Fruit fly (Drosophila melanogaster): ENCODE measurements around the gene Syx7.

Syx7 gene

DNA sequence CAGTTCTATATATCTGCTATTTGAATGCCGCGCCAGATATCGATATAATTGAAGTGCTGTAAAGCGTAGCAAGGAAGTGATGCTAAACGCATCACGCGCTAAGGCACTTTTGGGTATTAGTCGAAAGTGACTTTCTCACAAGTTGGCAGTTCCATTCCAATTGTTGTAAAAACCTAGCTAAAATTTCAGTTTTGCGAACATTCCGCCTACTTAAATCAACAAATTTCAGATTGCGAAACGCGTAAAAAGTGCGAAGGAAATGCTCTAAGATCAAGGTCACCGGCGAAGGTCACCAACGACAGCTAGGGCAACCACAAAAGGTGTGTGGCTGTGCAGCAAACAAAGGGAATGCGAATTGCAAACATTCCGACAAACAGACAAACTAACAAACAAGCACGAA, at the start of gene Syx7 (continued):
- TF ChIP-seq Awh (GFP tag; IDR thresholded peaks at IDR 0.05) = no peak
- peak; percentile 94 for TF ChIP-seq Dref (GFP tag; IDR thresholded peaks at IDR 0.05)
- TF ChIP-seq tap (tag; optimal IDR thresholded peaks at IDR 0.05) = no peak
- no peak for TF ChIP-seq toy (GFP tag; IDR thresholded peaks at IDR 0.05)
- TF ChIP-seq CG2889 (GFP tag; IDR thresholded peaks at IDR 0.05) = no peak
- peak; percentile 1 for TF ChIP-seq Atf-2 (GFP tag; optimal IDR thresholded peaks at IDR 0.05)
- TF ChIP-seq Sin3A (optimal IDR thresholded peaks at IDR 0.05) = peak; percentile 54
- TF ChIP-seq CG33213 (GFP tag; optimal IDR thresholded peaks at IDR 0.05) = peak; percentile 65
- no peak for TF ChIP-seq CG9727 (GFP tag; optimal IDR thresholded peaks at IDR 0.05)
- TF ChIP-seq z (GFP tag; IDR thresholded peaks at IDR 0.05) = no peak
- no peak for TF ChIP-seq CG13424 (tag; optimal IDR thresholded peaks at IDR 0.05)
- TF ChIP-seq CG6765 (GFP tag; optimal IDR thresholded peaks at IDR 0.05) = no peak
- TF ChIP-seq her (GFP tag; optimal IDR thresholded peaks at IDR 0.05) = peak; percentile 60
- TF ChIP-seq ems (GFP tag; optimal IDR thresholded peaks at IDR 0.05) = peak; percentile 20
- no peak for TF ChIP-seq CG33557 (GFP tag; optimal IDR thresholded peaks at IDR 0.05)
- TF ChIP-seq pho (GFP tag; optimal IDR thresholded peaks at IDR 0.05) = peak; percentile 3
- no peak for TF ChIP-seq CG9876 (GFP tag; optimal IDR thresholded peaks at IDR 0.05)
- TF ChIP-seq CG17829 (tag; optimal IDR thresholded peaks at IDR 0.05) = peak; percentile 40
- TF ChIP-seq CG6854 (GFP tag; optimal IDR thresholded peaks at IDR 0.05) = no peak
- peak; percentile 34 for TF ChIP-seq CG12155 (GFP tag; optimal IDR thresholded peaks at IDR 0.05)
- TF ChIP-seq sens (GFP tag) = peak; percentile 81
- TF ChIP-seq Hsf (GFP tag; optimal IDR thresholded peaks at IDR 0.05) = peak; percentile 25
- TF ChIP-seq H15 (GFP tag; IDR thresholded peaks at IDR 0.05) = no peak
- no peak for TF ChIP-seq ase (GFP tag; IDR thresholded peaks at IDR 0.05)
- TF ChIP-seq kah (GFP tag; optimal IDR thresholded peaks at IDR 0.05) = no peak
- peak; percentile 21 for TF ChIP-seq CG7786 (GFP tag; optimal IDR thresholded peaks at IDR 0.05)
- TF ChIP-seq chif (GFP tag; optimal IDR thresholded peaks at IDR 0.05) = no peak
- peak in 1 of 3 experiments; percentile 1 for TF ChIP-seq Stat92E (GFP tag; optimal IDR thresholded peaks at IDR 0.05)
- TF ChIP-seq Mrtf (GFP tag; IDR thresholded peaks at IDR 0.05) = no peak
- TF ChIP-seq CG30020 (tag; optimal IDR thresholded peaks at IDR 0.05) = peak; percentile 2
- no peak for TF ChIP-seq CG10654 (GFP tag; optimal IDR thresholded peaks at IDR 0.05)
- no peak for TF ChIP-seq NC2α (GFP tag; optimal IDR thresholded peaks at IDR 0.05)
- TF ChIP-seq danr (GFP tag; IDR thresholded peaks at IDR 0.05) = no peak
- TF ChIP-seq HLHmδ (GFP tag; optimal IDR thresholded peaks at IDR 0.05) = no peak
- peak; percentile 13 for TF ChIP-seq Dad (GFP tag; optimal IDR thresholded peaks at IDR 0.05)
- TF ChIP-seq stwl (tag; optimal IDR thresholded peaks at IDR 0.05) = peak; percentile 83
- peak; percentile 71 for TF ChIP-seq Myb (GFP tag; optimal IDR thresholded peaks at IDR 0.05)
- peak; percentile 36 for TF ChIP-seq vfl (GFP tag; optimal IDR thresholded peaks at IDR 0.05)
- TF ChIP-seq CG11398 (GFP tag; optimal IDR thresholded peaks at IDR 0.05) = no peak
- no peak for TF ChIP-seq CG1233 (GFP tag; optimal IDR thresholded peaks at IDR 0.05)
- no peak for TF ChIP-seq abd-A (tag; optimal IDR thresholded peaks at IDR 0.05)
- TF ChIP-seq CG12942 (GFP tag; optimal IDR thresholded peaks at IDR 0.05) = no peak
- peak; percentile 23 to 45 for TF ChIP-seq Pdp1 (GFP tag; optimal IDR thresholded peaks at IDR 0.05)
- TF ChIP-seq klu (GFP tag; IDR thresholded peaks at IDR 0.05) = no peak
- TF ChIP-seq CG10267 (tag; optimal IDR thresholded peaks at IDR 0.05) = peak; percentile 97
- no peak for TF ChIP-seq CG13123 (GFP tag; optimal IDR thresholded peaks at IDR 0.05)
- TF ChIP-seq Rfx (GFP tag; IDR thresholded peaks at IDR 0.05) = peak; percentile 52
- no peak for TF ChIP-seq CG16863 (GFP tag; optimal IDR thresholded peaks at IDR 0.05)
- no peak for TF ChIP-seq D19B (GFP tag; optimal IDR thresholded peaks at IDR 0.05)
- no peak for TF ChIP-seq eve (GFP tag; optimal IDR thresholded peaks at IDR 0.05)
- TF ChIP-seq CG12769 (tag; optimal IDR thresholded peaks at IDR 0.05) = peak; percentile 53
- TF ChIP-seq Nf-YA (GFP tag; IDR thresholded peaks at IDR 0.05) = no peak
- TF ChIP-seq Lhr (GFP tag; optimal IDR thresholded peaks at IDR 0.05) = peak; percentile 44
